Worm (Caenorhabditis elegans): ENCODE measurements around the gene scl-27.

The scl-27 gene

ce11 chrV:403028-403427 is 3.2 kb downstream of the scl-27 start, which contains the start of gene srh-62:
TSS of gene srh-62 (minus strand) at chrV:403128.
- TF ChIP-seq pha-4 (tag; optimal IDR thresholded peaks at IDR 0.05), result no peak
- no peak for TF ChIP-seq tbx-8 (GFP tag; optimal IDR thresholded peaks at IDR 0.05)
- no peak for TF ChIP-seq snpc-4 (tag; optimal IDR thresholded peaks at IDR 0.05)
- TF ChIP-seq mep-1 (tag; optimal IDR thresholded peaks at IDR 0.05), result no peak
- TF ChIP-seq mls-2 (tag; optimal IDR thresholded peaks at IDR 0.05), result no peak
- no peak for TF ChIP-seq hlh-1 (tag; optimal IDR thresholded peaks at IDR 0.05)
- TF ChIP-seq unc-120 (tag; optimal IDR thresholded peaks at IDR 0.05; ENCODE audit: poor library complexity, severe bottlenecking), result no peak
- TF ChIP-seq sptf-1 (tag; optimal IDR thresholded peaks at IDR 0.05), result no peak

ce11 chrV:404210-404669 is 4.4 kb downstream of the scl-27 start, which contains the start of gene nhr-252:
TSS of gene nhr-252 (plus strand) at chrV:404619.
- no peak for TF ChIP-seq sptf-1 (tag; optimal IDR thresholded peaks at IDR 0.05)
- no peak for TF ChIP-seq lin-13 (tag; optimal IDR thresholded peaks at IDR 0.05)
- no peak for TF ChIP-seq nhr-12 (tag; optimal IDR thresholded peaks at IDR 0.05)
- no peak for TF ChIP-seq nhr-237 (tag; optimal IDR thresholded peaks at IDR 0.05)
- no peak for TF ChIP-seq drap-1 (GFP tag; optimal IDR thresholded peaks at IDR 0.05)
- TF ChIP-seq ceh-43 (GFP tag; optimal IDR thresholded peaks at IDR 0.05), result no peak
- no peak for TF ChIP-seq cnd-1 (tag; optimal IDR thresholded peaks at IDR 0.05)
- TF ChIP-seq unc-62 (GFP tag; optimal IDR thresholded peaks at IDR 0.05), result no peak
- no peak for TF ChIP-seq ztf-11 (tag; optimal IDR thresholded peaks at IDR 0.05)
- no peak for TF ChIP-seq lin-32 (GFP tag; optimal IDR thresholded peaks at IDR 0.05)
- no peak for TF ChIP-seq ceh-83 (GFP tag; optimal IDR thresholded peaks at IDR 0.05)
- TF ChIP-seq M03D4.4 (tag; optimal IDR thresholded peaks at IDR 0.05), result no peak
- TF ChIP-seq nhr-28 (tag; optimal IDR thresholded peaks at IDR 0.05), result no peak
- TF ChIP-seq unc-39 (tag; optimal IDR thresholded peaks at IDR 0.05), result no peak
- no peak for TF ChIP-seq elt-1 (tag; optimal IDR thresholded peaks at IDR 0.05; ENCODE audit: borderline replicate concordance, insufficient read depth)
- no peak for TF ChIP-seq lsy-2 (tag; optimal IDR thresholded peaks at IDR 0.05)
- TF ChIP-seq bed-3 (GFP tag; optimal IDR thresholded peaks at IDR 0.05), result no peak
- no peak for TF ChIP-seq tbx-8 (GFP tag; optimal IDR thresholded peaks at IDR 0.05)
- no peak for TF ChIP-seq mls-2 (tag; optimal IDR thresholded peaks at IDR 0.05)

DNA sequence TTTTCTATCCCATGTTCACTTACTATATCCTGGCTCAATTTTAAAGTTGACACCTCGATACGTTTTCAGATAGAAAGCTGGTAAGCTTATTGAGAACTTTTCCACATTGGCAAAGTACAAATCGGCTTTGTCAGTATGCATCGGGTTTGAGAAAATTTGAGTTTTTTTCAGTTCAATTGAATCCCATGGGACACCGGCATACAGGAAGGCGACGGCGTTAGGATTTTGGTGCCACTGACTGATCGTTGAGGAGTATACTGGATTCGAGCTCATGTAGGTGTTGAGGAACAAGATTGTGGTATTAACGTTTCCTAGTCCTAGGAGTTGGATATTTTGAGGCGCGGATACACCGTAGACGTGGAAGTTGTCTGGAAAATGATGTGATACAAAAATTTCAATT is 13.0 kb downstream of the scl-27 start:
- TF ChIP-seq bed-3 (GFP tag; optimal IDR thresholded peaks at IDR 0.05) (no peak), ztf-11 (tag; optimal IDR thresholded peaks at IDR 0.05) (no peak), elt-3 (tag; optimal IDR thresholded peaks at IDR 0.05) (no peak), lin-13 (tag; optimal IDR thresholded peaks at IDR 0.05) (no peak), mab-5 (tag; optimal IDR thresholded peaks at IDR 0.05) (no peak), mep-1 (tag; optimal IDR thresholded peaks at IDR 0.05) (no peak), blmp-1 (tag; optimal IDR thresholded peaks at IDR 0.05) (no peak), lsy-2 (tag; optimal IDR thresholded peaks at IDR 0.05) (no peak), hlh-1 (tag; optimal IDR thresholded peaks at IDR 0.05) (no peak), drap-1 (GFP tag; optimal IDR thresholded peaks at IDR 0.05) (no peak), sptf-1 (tag; optimal IDR thresholded peaks at IDR 0.05) (no peak), mls-2 (tag; optimal IDR thresholded peaks at IDR 0.05) (no peak), ceh-39 (tag; optimal IDR thresholded peaks at IDR 0.05) (no peak), elt-1 (tag; optimal IDR thresholded peaks at IDR 0.05; ENCODE audit: borderline replicate concordance, insufficient read depth) (no peak), tbx-8 (GFP tag; optimal IDR thresholded peaks at IDR 0.05) (no peak), lin-32 (GFP tag; optimal IDR thresholded peaks at IDR 0.05) (no peak), nhr-2 (tag; optimal IDR thresholded peaks at IDR 0.05) (no peak), zip-8 (tag; optimal IDR thresholded peaks at IDR 0.05) (no peak), unc-39 (tag; optimal IDR thresholded peaks at IDR 0.05) (no peak)

ce11 chrV:414630-415029 is 14.8 kb downstream of the scl-27 start, which contains the start of gene dod-19:
TSS of gene dod-19 (minus strand) at chrV:414759.
- TF ChIP-seq zip-8 (tag; optimal IDR thresholded peaks at IDR 0.05) (no peak), hlh-1 (tag; optimal IDR thresholded peaks at IDR 0.05) (no peak), nhr-2 (tag; optimal IDR thresholded peaks at IDR 0.05) (no peak), mls-2 (tag; optimal IDR thresholded peaks at IDR 0.05) (no peak), cnd-1 (tag; optimal IDR thresholded peaks at IDR 0.05) (no peak), mep-1 (tag; optimal IDR thresholded peaks at IDR 0.05) (no peak), bed-3 (GFP tag; optimal IDR thresholded peaks at IDR 0.05) (no peak), unc-62 (GFP tag; optimal IDR thresholded peaks at IDR 0.05) (no peak), flh-1 (GFP tag; optimal IDR thresholded peaks at IDR 0.05) (no peak), lin-32 (GFP tag; optimal IDR thresholded peaks at IDR 0.05) (no peak), elt-1 (tag; optimal IDR thresholded peaks at IDR 0.05; ENCODE audit: borderline replicate concordance, insufficient read depth) (no peak), nhr-76 (tag; optimal IDR thresholded peaks at IDR 0.05) (no peak), snpc-4 (tag; optimal IDR thresholded peaks at IDR 0.05) (no peak), ztf-11 (tag; optimal IDR thresholded peaks at IDR 0.05) (no peak), sem-2 (GFP tag; optimal IDR thresholded peaks at IDR 0.05) (no peak), pha-4 (tag; optimal IDR thresholded peaks at IDR 0.05) (no peak)

All from whole organism, mixed stage, embryonic.